Fruit fly (Drosophila melanogaster) whole organism, embryonic: ENCODE data around the gene Ada1-1.

Source experiments
- Abd-B ChIP-seq: fragments of 200-800 bp; sonication (Bioruptor generic); optimal IDR thresholded peaks from 2 replicates; lab custom pipeline; 2018; ENCODE audit warnings: missing biosample characterization, mild to moderate bottlenecking, missing genetic modification characterization, moderate library complexity
- BtbVII ChIP-seq: fragments of 200-800 bp; sonication (Bioruptor generic); optimal IDR thresholded peaks from 3 replicates; lab custom pipeline; 2017; ENCODE audit warnings: missing biosample characterization, mild to moderate bottlenecking, missing genetic modification characterization
- CG11093 ChIP-seq: fragments of 200-800 bp; sonication (Bioruptor generic); IDR thresholded peaks from 3 replicates; pipeline ENCODE4 v1.3.6; 2022; ENCODE audit warnings: missing biosample characterization, missing genetic modification characterization
- CG12104 ChIP-seq: fragments of 200-800 bp; sonication (Bioruptor generic); optimal IDR thresholded peaks from 3 replicates; lab custom pipeline; 2016; ENCODE audit warnings: missing biosample characterization, missing genetic modification characterization
- CG12744 ChIP-seq: fragments of 200-800 bp; sonication (Bioruptor generic); optimal IDR thresholded peaks from 2 replicates; lab custom pipeline; 2016; ENCODE audit warnings: missing biosample characterization, missing genetic modification characterization
- CG14050 ChIP-seq: fragments of 200-800 bp; sonication (Bioruptor generic); IDR thresholded peaks from 3 replicates; pipeline ENCODE4 v1.3.6; 2022; ENCODE audit warnings: missing biosample characterization, missing genetic modification characterization
- CG15073 ChIP-seq: fragments of 200-800 bp; sonication (Bioruptor generic); optimal IDR thresholded peaks from 2 replicates; lab custom pipeline; 2016; ENCODE audit warnings: missing biosample characterization, missing genetic modification characterization
- CG15601 ChIP-seq: fragments of 200-800 bp; sonication (Bioruptor generic); optimal IDR thresholded peaks from 3 replicates; lab custom pipeline; 2019; ENCODE audit warnings: missing biosample characterization, mild to moderate bottlenecking, missing genetic modification characterization, moderate library complexity
- CG17186 ChIP-seq: fragments of 200-800 bp; sonication (Bioruptor generic); optimal IDR thresholded peaks from 3 replicates; lab custom pipeline; 2017; ENCODE audit warnings: missing biosample characterization, missing genetic modification reagents, missing genetic modification characterization
- CG18764 ChIP-seq: fragments of 200-800 bp; sonication (Bioruptor generic); optimal IDR thresholded peaks from 3 replicates; lab custom pipeline; 2016; ENCODE audit warnings: missing biosample characterization, missing genetic modification characterization
- CG3065 ChIP-seq: fragments of 200-800 bp; sonication (Bioruptor generic); optimal IDR thresholded peaks from 2 replicates; lab custom pipeline; 2016; ENCODE audit warnings: missing biosample characterization, missing genetic modification characterization
- CG31224 ChIP-seq: fragments of 200-800 bp; sonication (Bioruptor generic); IDR thresholded peaks from 2 replicates; pipeline ENCODE4 v1.3.6; 2022; ENCODE audit warnings: missing biosample characterization, missing genetic modification characterization
- CG3407 ChIP-seq: fragments of 200-800 bp; sonication (Bioruptor generic); optimal IDR thresholded peaks from 2 replicates; lab custom pipeline; 2018; ENCODE audit warnings: missing biosample characterization, mild to moderate bottlenecking, missing genetic modification characterization
- CG4360 ChIP-seq: fragments of 200-800 bp; sonication (Bioruptor generic); IDR thresholded peaks from 2 replicates; pipeline ENCODE4 v1.3.6; 2022; ENCODE audit warnings: missing biosample characterization, missing genetic modification characterization
- CG4617 ChIP-seq: fragments of 200-800 bp; sonication (Bioruptor generic); optimal IDR thresholded peaks from 3 replicates; lab custom pipeline; 2016; ENCODE audit warnings: missing biosample characterization, missing genetic modification characterization, borderline replicate concordance
- CG5180 ChIP-seq: fragments of 200-800 bp; sonication (Bioruptor generic); optimal IDR thresholded peaks from 3 replicates; lab custom pipeline; 2017; ENCODE audit warnings: missing biosample characterization, missing genetic modification characterization, mild to moderate bottlenecking, moderate library complexity, missing genetic modification reagents
- CG5245 ChIP-seq: fragments of 200-800 bp; sonication (Bioruptor generic); optimal IDR thresholded peaks from 3 replicates; lab custom pipeline; 2016; ENCODE audit warnings: missing biosample characterization, missing genetic modification characterization
- CG6272 ChIP-seq: fragments of 200-800 bp; sonication (Bioruptor generic); IDR thresholded peaks from 2 replicates; pipeline ENCODE4 v1.3.6; 2022; ENCODE audit warnings: missing biosample characterization, missing genetic modification characterization
- CG7556 ChIP-seq: fragments of 200-800 bp; sonication (Bioruptor generic); optimal IDR thresholded peaks from 2 replicates; lab custom pipeline; 2017; ENCODE audit warnings: missing biosample characterization, mild to moderate bottlenecking, missing genetic modification characterization
- CG8765 ChIP-seq: fragments of 200-800 bp; sonication (Bioruptor generic); IDR thresholded peaks from 2 replicates; pipeline ENCODE4 v1.3.6; 2022; ENCODE audit warnings: missing biosample characterization, missing genetic modification characterization
- CG8924 ChIP-seq: fragments of 200-800 bp; optimal IDR thresholded peaks from 3 replicates; lab custom pipeline; 2019; ENCODE audit warnings: missing biosample characterization, mild to moderate bottlenecking, missing genetic modification characterization, moderate library complexity
- CG9215 ChIP-seq: fragments of 200-800 bp; sonication (Bioruptor generic); IDR thresholded peaks from 2 replicates; pipeline ENCODE4 v1.3.6; 2022; ENCODE audit warnings: missing biosample characterization, missing genetic modification characterization
- D ChIP-seq, 2 experiments: fragments of 200-800 bp in 1 of 2; fragments of >200 bp in 1 of 2; sonication (Bioruptor generic) in 1 of 2; optimal IDR thresholded peaks; 2 replicates in 1 of 2; 3 replicates in 1 of 2; lab custom pipeline; 2017; ENCODE audit warnings: mild to moderate bottlenecking in 1 of 2, missing biosample characterization in 1 of 2, missing genetic modification characterization in 1 of 2, missing genetic modification reagents in 1 of 2
- E2f1 ChIP-seq: fragments of 200-800 bp; sonication (Bioruptor generic); IDR thresholded peaks from 2 replicates; pipeline ENCODE4 v1.3.6; 2022; ENCODE audit warnings: missing biosample characterization, missing genetic modification characterization
- Lpt ChIP-seq: fragments of >200 bp; optimal IDR thresholded peaks from 2 replicates; lab custom pipeline; 2018; ENCODE audit warnings: missing biosample characterization, missing genetic modification characterization
- Mes4 ChIP-seq: fragments of 200-800 bp; sonication (Bioruptor generic); optimal IDR thresholded peaks from 2 replicates; lab custom pipeline; 2016; ENCODE audit warnings: missing biosample characterization, missing genetic modification characterization
- Scr ChIP-seq: fragments of 200-800 bp; sonication (Bioruptor generic); IDR thresholded peaks from 2 replicates; pipeline ENCODE4 v1.3.6; 2022; ENCODE audit warnings: missing biosample characterization, missing genetic modification characterization; ENCODE audit not compliant: partially characterized antibody
- Ssrp ChIP-seq: fragments of 200-800 bp; sonication (Bioruptor generic); optimal IDR thresholded peaks from 2 replicates; lab custom pipeline; 2018; ENCODE audit warnings: missing biosample characterization, mild to moderate bottlenecking, missing genetic modification characterization, moderate library complexity
- Xbp1 ChIP-seq: fragments of 200-800 bp; sonication (Bioruptor generic); optimal IDR thresholded peaks from 3 replicates; lab custom pipeline; 2016; ENCODE audit warnings: missing biosample characterization, mild to moderate bottlenecking, missing genetic modification characterization
- cg ChIP-seq: fragments of 200-800 bp; sonication (Bioruptor generic); optimal IDR thresholded peaks from 3 replicates; lab custom pipeline; 2019; ENCODE audit warnings: missing biosample characterization, mild to moderate bottlenecking, missing genetic modification characterization, moderate library complexity
- chif ChIP-seq, 2 experiments: fragments of 200-800 bp; sonication (Bioruptor generic); optimal IDR thresholded peaks; 3 replicates each; lab custom pipeline; 2016; ENCODE audit warnings: missing biosample characterization in 2 of 2, missing genetic modification characterization in 2 of 2
- crc ChIP-seq: fragments of 200-800 bp; sonication (Bioruptor generic); optimal IDR thresholded peaks from 2 replicates; lab custom pipeline; 2016; ENCODE audit warnings: missing biosample characterization, missing genetic modification characterization
- dimm ChIP-seq: fragments of 200-800 bp; sonication (Bioruptor generic); IDR thresholded peaks from 2 replicates; pipeline ENCODE4 v1.3.6; 2022; ENCODE audit warnings: missing biosample characterization, missing genetic modification characterization
- dysf ChIP-seq: fragments of 200-800 bp; sonication (Bioruptor generic); IDR thresholded peaks from 3 replicates; pipeline ENCODE4 v1.3.6; 2022; ENCODE audit warnings: missing biosample characterization, missing genetic modification characterization
- grn ChIP-seq: fragments of 200-800 bp; sonication (Bioruptor generic); optimal IDR thresholded peaks from 3 replicates; lab custom pipeline; 2017; ENCODE audit warnings: missing biosample characterization, missing genetic modification characterization
- gro ChIP-seq: fragments of 200-800 bp; sonication (Bioruptor generic); optimal IDR thresholded peaks from 2 replicates; lab custom pipeline; 2016; ENCODE audit warnings: missing biosample characterization, missing genetic modification characterization
- hb ChIP-seq: fragments of 200-800 bp; sonication (Bioruptor generic); IDR thresholded peaks from 3 replicates; pipeline ENCODE4 v1.3.6; 2022; ENCODE audit warnings: missing biosample characterization, missing genetic modification characterization; ENCODE audit not compliant: partially characterized antibody
- ken ChIP-seq: fragments of 200-800 bp; sonication (Bioruptor generic); IDR thresholded peaks from 3 replicates; pipeline ENCODE4 v1.3.6; 2022; ENCODE audit warnings: missing biosample characterization, missing genetic modification characterization
- lola ChIP-seq, 3 experiments: fragments of >200 bp in 2 of 3; fragments of 200-800 bp in 1 of 3; sonication (Bioruptor generic) in 1 of 3; optimal IDR thresholded peaks; 2 replicates each; lab custom pipeline; 2017 to 2019; ENCODE audit warnings: missing biosample characterization in 3 of 3, missing genetic modification characterization in 3 of 3, mild to moderate bottlenecking in 1 of 3, moderate library complexity in 1 of 3
- mirr ChIP-seq: fragments of 200-800 bp; sonication (Bioruptor generic); optimal IDR thresholded peaks from 3 replicates; lab custom pipeline; 2018; ENCODE audit warnings: missing biosample characterization, mild to moderate bottlenecking, missing genetic modification characterization
- nerfin-2 ChIP-seq: fragments of 200-800 bp; sonication (Bioruptor generic); IDR thresholded peaks from 2 replicates; pipeline ENCODE4 v1.3.6; 2022; ENCODE audit warnings: missing biosample characterization, missing genetic modification characterization; ENCODE audit not compliant: partially characterized antibody
- pho ChIP-seq: fragments of 200-800 bp; sonication (Bioruptor generic); optimal IDR thresholded peaks from 2 replicates; lab custom pipeline; 2016; ENCODE audit warnings: missing biosample characterization, missing genetic modification characterization
- scrt ChIP-seq: fragments of 200-800 bp; sonication (Bioruptor generic); optimal IDR thresholded peaks from 2 replicates; lab custom pipeline; 2018; ENCODE audit warnings: missing biosample characterization, mild to moderate bottlenecking, missing genetic modification characterization, moderate library complexity
- sr ChIP-seq: fragments of 200-800 bp; sonication (Bioruptor generic); IDR thresholded peaks from 3 replicates; pipeline ENCODE4 v1.3.6; 2022; ENCODE audit warnings: missing biosample characterization, missing genetic modification characterization
- stwl ChIP-seq: fragments of 200-800 bp; sonication (Bioruptor generic); optimal IDR thresholded peaks from 3 replicates; lab custom pipeline; 2018; ENCODE audit warnings: missing biosample characterization, mild to moderate bottlenecking, missing genetic modification characterization, moderate library complexity
- twi ChIP-seq: fragments of 200-800 bp; optimal IDR thresholded peaks from 2 replicates; lab custom pipeline; 2019; ENCODE audit warnings: missing biosample characterization, mild to moderate bottlenecking, missing genetic modification characterization, moderate library complexity
- zen ChIP-seq: fragments of 200-800 bp; sonication (Bioruptor generic); optimal IDR thresholded peaks from 3 replicates; lab custom pipeline; 2018; ENCODE audit warnings: missing biosample characterization, mild to moderate bottlenecking, missing genetic modification characterization, moderate library complexity

Gene Ada1-1

DNA sequence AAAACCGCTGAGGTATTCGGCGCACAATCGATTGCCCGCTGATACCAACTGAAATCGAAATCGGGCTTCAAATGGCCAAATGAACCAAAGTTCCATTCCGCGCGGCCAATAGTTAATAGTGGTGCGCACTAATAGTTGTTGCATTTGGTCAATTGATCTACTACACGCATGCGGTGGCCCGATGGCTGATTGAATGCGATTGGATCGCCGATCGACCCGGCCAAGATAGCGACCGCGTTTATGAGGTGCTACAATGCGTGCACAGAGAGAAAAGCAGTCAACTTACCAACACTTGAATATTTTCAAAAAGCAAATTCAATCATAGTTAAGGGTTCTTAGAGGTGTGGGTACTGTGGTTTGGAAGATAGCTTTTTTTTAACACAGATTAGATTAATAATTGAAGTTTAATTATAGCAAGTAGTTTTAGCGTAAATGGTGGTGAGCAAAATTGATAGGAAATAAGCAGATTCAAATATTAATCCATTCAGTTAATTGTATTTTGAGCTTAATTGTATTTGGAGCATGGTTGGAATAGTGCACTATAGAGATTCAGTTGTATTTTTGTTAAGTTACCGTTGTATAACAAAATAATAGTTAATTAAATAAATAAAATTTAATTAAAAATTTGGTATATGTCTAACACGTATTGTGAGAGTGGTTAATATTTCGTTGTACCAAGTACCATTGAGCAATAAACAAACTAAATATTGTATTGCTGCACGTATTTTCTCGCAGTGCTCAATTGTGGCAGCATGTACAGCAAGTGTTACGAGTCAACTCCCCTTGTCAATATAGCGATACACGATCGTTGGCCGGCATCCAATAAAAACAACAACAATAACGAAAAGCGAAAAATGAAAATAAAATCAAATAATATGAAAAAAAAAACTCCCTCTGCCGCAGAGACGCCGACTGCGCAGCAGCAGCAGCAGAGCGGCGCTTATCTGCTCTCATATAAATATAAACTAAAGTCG lies 30.1 kb downstream of the Ada1-1 start (continued):
- TF ChIP-seq mirr (peak; percentile 10), E2f1 (peak; percentile 47; the same call in 1 of the 2 replicates), Xbp1 (GFP tag; lab: Kevin White, UChicago) (peak; percentile 61), Mes4 (GFP tag; lab: Kevin White, UChicago) (peak; percentile 29), CG8924 (peak; percentile 78), CG5245 (GFP tag; lab: Kevin White, UChicago) (peak; percentile 30), hb (GFP tag; lab: Robert Waterston, UW) (no peak), BtbVII (no peak), CG14050 (GFP tag; lab: Robert Waterston, UW) (peak; percentile 9; the same call in 1 of the 3 replicates), Ssrp (tag; lab: Kevin White, UChicago) (peak; percentile 65), CG12104 (peak; percentile 36), twi (tag; lab: Kevin White, UChicago) (peak; percentile 6), grn (GFP tag; lab: Kevin White, UChicago) (peak; percentile 95), CG4617 (GFP tag; lab: Kevin White, UChicago) (no peak), nerfin-2 (GFP tag; lab: Robert Waterston, UW) (no peak), Abd-B (GFP tag; lab: Kevin White, UChicago) (peak; percentile 29), dimm (peak; percentile 13; the same call in 1 of the 2 replicates), crc (no peak), sr (no peak), D (optimal IDR thresholded peaks at IDR 0.05; lab: Kevin White, UChicago) (no peak), D (GFP tag; optimal IDR thresholded peaks at IDR 0.05; lab: Kevin White, UChicago) (peak; percentile 67), CG8765 (GFP tag; lab: Robert Waterston, UW) (no peak), scrt (GFP tag; lab: Kevin White, UChicago) (peak; percentile 6), Lpt (GFP tag; lab: Kevin White, UChicago) (no peak), CG3065 (GFP tag; lab: Kevin White, UChicago) (no peak), stwl (tag; lab: Kevin White, UChicago) (no peak), Scr (no peak), cg (GFP tag; lab: Kevin White, UChicago) (no peak), CG11093 (no peak), CG5180 (GFP tag; lab: Kevin White, UChicago) (peak; percentile 18), CG17186 (GFP tag; lab: Kevin White, UChicago) (no peak), CG15073 (peak; percentile 28), CG3407 (peak; percentile 42), gro (GFP tag; lab: Kevin White, UChicago) (no peak), CG6272 (GFP tag; lab: Robert Waterston, UW) (peak; percentile 24; the same call in 1 of the 2 replicates), CG12744 (no peak), pho (peak; percentile 35), chif (GFP tag; optimal IDR thresholded peaks at IDR 0.05; lab: Kevin White, UChicago) (peak; percentile 37 to 40), ken (GFP tag; lab: Robert Waterston, UW) (peak; percentile 55; the same call in 2 of the 3 replicates), CG4360 (GFP tag; lab: Robert Waterston, UW) (peak; percentile 62), CG31224 (GFP tag; lab: Robert Waterston, UW) (peak; percentile 41; the same call in 1 of the 2 replicates), CG9215 (GFP tag; lab: Robert Waterston, UW) (no peak), CG7556 (peak; percentile 88), CG15601 (peak; percentile 38), CG18764 (GFP tag; lab: Kevin White, UChicago) (no peak), dysf (GFP tag; lab: Robert Waterston, UW) (peak; percentile 65), zen (peak; percentile 3), lola (GFP tag; optimal IDR thresholded peaks at IDR 0.05; lab: Kevin White, UChicago) (peak in 1 of 3 experiments; percentile 75)
